Worm (Caenorhabditis elegans) whole organism, L4/young adult: ENCODE data around the gene F11E6.8.

Experiments used
- W03F9.2 ChIP-seq: fragments of 150-350 bp; optimal IDR thresholded peaks from 2 replicates; lab custom pipeline; 2014; ENCODE audit warnings: missing biosample characterization, missing genetic modification characterization
- dao-5 ChIP-seq: sonication (generic microtip); optimal IDR thresholded peaks from 2 replicates; lab custom pipeline; 2016; ENCODE audit warnings: missing genotype, missing genetic modification characterization, moderate library complexity, missing compliant biosample characterization
- him-1 ChIP-seq: sonication (generic microtip); optimal IDR thresholded peaks from 2 replicates; lab custom pipeline; 2016; ENCODE audit warnings: missing genotype, missing genetic modification reagents, missing genetic modification characterization, missing compliant biosample characterization

DNA sequence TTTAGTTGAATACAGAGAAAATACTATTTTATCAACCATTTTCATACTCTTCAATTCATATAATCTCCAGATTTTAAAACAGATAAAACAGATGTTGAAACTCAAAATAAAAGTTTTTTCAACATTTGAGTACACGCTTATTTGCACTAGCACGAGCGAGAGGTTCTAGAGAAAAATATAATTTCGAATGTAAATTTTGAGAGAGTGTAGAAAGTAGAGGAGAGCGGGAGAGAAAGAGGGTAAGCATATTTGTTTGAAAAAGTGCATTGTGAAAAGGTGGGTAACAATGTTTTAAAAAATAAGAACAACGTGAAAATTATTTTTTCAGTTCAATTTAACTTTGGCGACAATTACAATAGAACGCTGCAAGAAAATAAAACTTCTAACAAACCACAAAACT lies 17.5 kb upstream of the F11E6.8 start:
- TF ChIP-seq him-1 (tag; lab: Kevin White, UChicago) (no peak), dao-5 (tag; lab: Kevin White, UChicago) (no peak), W03F9.2 (tag; lab: Kevin White, UChicago) (no peak)
